Worm (Caenorhabditis elegans) whole organism, young adult: ENCODE measurements around the gene Y32B12C.1.

ENCODE experiments used
- Y53F4B.3 ChIP-seq: fragments of 200-800 bp; sonication (Bioruptor generic); IDR thresholded peaks from 2 replicates; pipeline ENCODE4 v1.3.6; 2022; ENCODE audit warnings: missing genetic modification reagents, missing genetic modification characterization, missing compliant biosample characterization
- hlh-26 ChIP-seq: fragments of 200-800 bp; sonication (Bioruptor generic); conservative IDR thresholded peaks from 2 replicates; pipeline ENCODE4 v1.3.6; 2022; ENCODE audit warnings: missing genetic modification reagents, missing genetic modification characterization, missing compliant biosample characterization
- lin-40 ChIP-seq: sonication (generic microtip); optimal IDR thresholded peaks from 2 replicates; lab custom pipeline; 2016; ENCODE audit warnings: missing genetic modification characterization, mild to moderate bottlenecking, missing compliant biosample characterization, missing genotype, missing genetic modification reagents
- madf-10 ChIP-seq: sonication (generic microtip); optimal IDR thresholded peaks from 2 replicates; lab custom pipeline; 2016; ENCODE audit warnings: mild to moderate bottlenecking, missing genetic modification characterization, missing compliant biosample characterization
- madf-6 ChIP-seq: fragments of 200-800 bp; sonication (Bioruptor generic); IDR thresholded peaks from 2 replicates; pipeline ENCODE4 v1.3.6; 2022; ENCODE audit warnings: missing genetic modification reagents, missing genetic modification characterization, missing compliant biosample characterization
- nfya-1 ChIP-seq: sonication (generic microtip); optimal IDR thresholded peaks from 2 replicates; lab custom pipeline; 2017; ENCODE audit warnings: antibody characterized with exemption, missing compliant biosample characterization, missing genetic modification characterization, borderline replicate concordance; ENCODE audit not compliant: insufficient read depth
- snpc-4 ChIP-seq, 5 experiments: fragments of 150-350 bp in 1 of 5; sonication (generic microtip) in 4 of 5; optimal IDR thresholded peaks; 2 replicates each; lab custom pipeline; 2014 to 2018; ENCODE audit warnings: missing genetic modification characterization in 5 of 5, missing biosample characterization in 3 of 5, antibody characterized with exemption in 2 of 5, mild to moderate bottlenecking in 2 of 5, missing compliant biosample characterization in 2 of 5, missing genotype in 2 of 5, moderate library complexity in 2 of 5, missing genetic modification reagents in 1 of 5

ce11 chrV:16570697-16571096 lies 35.7 kb upstream of the Y32B12C.1 start, which contains the start of gene nhr-233:
- TF ChIP-seq lin-40 (tag; lab: Kevin White, UChicago) (no peak), madf-6 (GFP tag; lab: Robert Waterston, UW) (no peak), madf-10 (tag; lab: Kevin White, UChicago) (no peak), nfya-1 (tag; lab: Kevin White, UChicago) (no peak), snpc-4 (GFP tag; optimal IDR thresholded peaks at IDR 0.05; lab: Kevin White, UChicago) (no peak), snpc-4 (tag; optimal IDR thresholded peaks at IDR 0.05; lab: Kevin White, UChicago) (no peak), Y53F4B.3 (GFP tag; lab: Robert Waterston, UW) (no peak), hlh-26 (GFP tag; lab: Robert Waterston, UW) (no peak)
